Worm (Caenorhabditis elegans) whole organism, mixed stage, embryonic: Measurements from ENCODE around the gene gop-1.

Experiments used
- lin-13 ChIP-seq: fragments of 150-350 bp; optimal IDR thresholded peaks from 2 replicates; lab custom pipeline; 2014; ENCODE audit warnings: missing biosample characterization, missing genetic modification characterization
- nhr-237 ChIP-seq: fragments of 150-350 bp; optimal IDR thresholded peaks from 2 replicates; lab custom pipeline; 2014; ENCODE audit warnings: missing biosample characterization, missing genetic modification characterization
- nhr-76 ChIP-seq: sonication (generic microtip); optimal IDR thresholded peaks from 2 replicates; lab custom pipeline; 2017; ENCODE audit warnings: missing biosample characterization, missing genetic modification characterization
- pha-4 ChIP-seq: fragments of 150-350 bp; optimal IDR thresholded peaks from 2 replicates; lab custom pipeline; 2018; ENCODE audit warnings: missing biosample characterization, missing genetic modification reagents, missing genetic modification characterization

DNA sequence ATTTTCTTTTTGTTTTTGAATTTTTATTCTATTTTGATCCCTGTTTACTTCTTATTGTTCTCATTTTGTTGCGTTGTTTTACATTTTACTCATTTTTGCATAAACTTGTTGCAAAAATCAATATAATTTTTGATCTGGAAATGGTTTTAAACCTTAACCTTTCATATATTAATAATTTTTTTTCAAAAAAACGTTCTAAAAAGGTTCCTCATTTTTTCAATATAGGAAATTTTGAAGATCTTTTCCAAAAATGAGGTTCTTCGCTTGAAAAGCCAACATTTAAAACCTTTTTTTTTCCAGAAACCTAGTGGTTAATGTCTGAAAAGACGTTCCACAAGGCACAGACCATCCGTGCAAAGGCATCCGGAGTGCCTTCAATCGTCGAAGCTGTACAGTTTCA lies 6.2 kb downstream of the gop-1 start, which contains the start of gene gop-3:
- TF ChIP-seq nhr-76 (no peak), nhr-237 (no peak), pha-4 (tag; lab: Kevin White, UChicago) (no peak), lin-13 (no peak)
